Worm (Caenorhabditis elegans): ENCODE data around the gene srab-14.
A peak's percentile ranks its signal among the peaks of the same experiment; 100 is the strongest.

Gene srab-14

ce11 chrII:7534369-7534768 is 35.1 kb upstream of the srab-14 start, which contains the start of gene wrt-10:
Gene wrt-10, minus strand, starts transcription at chrII:7534563.
- TF ChIP-seq ztf-23 (GFP tag; IDR thresholded peaks at IDR 0.05) (no peak), med-1 (GFP tag; optimal IDR thresholded peaks at IDR 0.05; ENCODE audit: insufficient read depth) (no peak), klf-2 (GFP tag; conservative IDR thresholded peaks at IDR 0.05) (no peak), T22C8.4 (GFP tag; IDR thresholded peaks at IDR 0.05) (no peak), ref-1 (GFP tag; conservative IDR thresholded peaks at IDR 0.05) (no peak), tab-1 (GFP tag; IDR thresholded peaks at IDR 0.05) (no peak), ztf-29 (GFP tag; IDR thresholded peaks at IDR 0.05) (no peak), cog-1 (tag; optimal IDR thresholded peaks at IDR 0.05) (no peak), flt-1 (GFP tag; IDR thresholded peaks at IDR 0.05) (no peak)

ce11 chrII:7531478-7531877 is 32.2 kb upstream of the srab-14 start:
- TF ChIP-seq klf-2 (GFP tag; conservative IDR thresholded peaks at IDR 0.05) = no peak
- TF ChIP-seq tab-1 (GFP tag; IDR thresholded peaks at IDR 0.05) = no peak
- no peak for TF ChIP-seq ztf-29 (GFP tag; IDR thresholded peaks at IDR 0.05)
- TF ChIP-seq flt-1 (GFP tag; IDR thresholded peaks at IDR 0.05) = no peak
- TF ChIP-seq ref-1 (GFP tag; conservative IDR thresholded peaks at IDR 0.05) = no peak

ce11 chrII:7530944-7531343 is 31.7 kb upstream of the srab-14 start, which contains the start of gene wrt-1:
Gene wrt-1, plus strand, starts transcription at chrII:7530996.
- no peak for TF ChIP-seq tab-1 (GFP tag; IDR thresholded peaks at IDR 0.05)
- no peak for TF ChIP-seq ztf-23 (GFP tag; IDR thresholded peaks at IDR 0.05)

ce11 chrII:7529078-7529683 is 29.9 kb upstream of the srab-14 start, which contains the start of gene ZK1290.5:
Gene ZK1290.5, plus strand, starts transcription at chrII:7529643.
- TF ChIP-seq cog-1 (tag; optimal IDR thresholded peaks at IDR 0.05) = peak; percentile 5
- no peak for TF ChIP-seq ztf-23 (GFP tag; IDR thresholded peaks at IDR 0.05)

- TF ChIP-seq tab-1 (GFP tag; IDR thresholded peaks at IDR 0.05) (no peak), ztf-23 (GFP tag; IDR thresholded peaks at IDR 0.05) (no peak), cog-1 (tag; optimal IDR thresholded peaks at IDR 0.05) (no peak), ref-1 (GFP tag; conservative IDR thresholded peaks at IDR 0.05) (no peak), T22C8.4 (GFP tag; IDR thresholded peaks at IDR 0.05) (no peak), med-1 (GFP tag; optimal IDR thresholded peaks at IDR 0.05; ENCODE audit: insufficient read depth) (no peak), ztf-29 (GFP tag; IDR thresholded peaks at IDR 0.05) (no peak), klf-2 (GFP tag; conservative IDR thresholded peaks at IDR 0.05) (no peak), flt-1 (GFP tag; IDR thresholded peaks at IDR 0.05) (no peak)
Observed at ce11 chrII:7528210-7528609, 28.9 kb upstream of the srab-14 start.

ce11 chrII:7525458-7525857 is 26.2 kb upstream of the srab-14 start, which contains the start of the genes ZK1290.7 and rnh-1.1:
Gene ZK1290.7, minus strand, starts transcription at chrII:7525558.
Gene rnh-1.1, plus strand, starts transcription at chrII:7525738.
- TF ChIP-seq flt-1 (GFP tag; IDR thresholded peaks at IDR 0.05) = no peak
- TF ChIP-seq ref-1 (GFP tag; conservative IDR thresholded peaks at IDR 0.05) = no peak
- no peak for TF ChIP-seq med-1 (GFP tag; optimal IDR thresholded peaks at IDR 0.05; ENCODE audit: insufficient read depth)
- TF ChIP-seq T22C8.4 (GFP tag; IDR thresholded peaks at IDR 0.05) = no peak
- no peak for TF ChIP-seq tab-1 (GFP tag; IDR thresholded peaks at IDR 0.05)
- no peak for TF ChIP-seq ztf-29 (GFP tag; IDR thresholded peaks at IDR 0.05)
- TF ChIP-seq ztf-23 (GFP tag; IDR thresholded peaks at IDR 0.05) = no peak
- TF ChIP-seq cog-1 (tag; optimal IDR thresholded peaks at IDR 0.05) = no peak

- TF ChIP-seq cog-1 (tag; optimal IDR thresholded peaks at IDR 0.05) (no peak), ztf-29 (GFP tag; IDR thresholded peaks at IDR 0.05) (no peak), med-1 (GFP tag; optimal IDR thresholded peaks at IDR 0.05; ENCODE audit: insufficient read depth) (no peak), klf-2 (GFP tag; conservative IDR thresholded peaks at IDR 0.05) (no peak), T22C8.4 (GFP tag; IDR thresholded peaks at IDR 0.05) (no peak), flt-1 (GFP tag; IDR thresholded peaks at IDR 0.05) (no peak), tab-1 (GFP tag; IDR thresholded peaks at IDR 0.05) (no peak), ztf-23 (GFP tag; IDR thresholded peaks at IDR 0.05) (no peak), ref-1 (GFP tag; conservative IDR thresholded peaks at IDR 0.05) (no peak)
Observed at ce11 chrII:7523281-7523680, 24.0 kb upstream of the srab-14 start, which contains the start of gene ZK1290.15. Gene ZK1290.15, plus strand, starts transcription at chrII:7523581.

ce11 chrII:7521420-7521819 is 22.1 kb upstream of the srab-14 start:
- TF ChIP-seq cog-1 (tag; optimal IDR thresholded peaks at IDR 0.05) = no peak
- TF ChIP-seq flt-1 (GFP tag; IDR thresholded peaks at IDR 0.05) = no peak
- TF ChIP-seq ztf-29 (GFP tag; IDR thresholded peaks at IDR 0.05) = no peak
- no peak for TF ChIP-seq ztf-23 (GFP tag; IDR thresholded peaks at IDR 0.05)
- no peak for TF ChIP-seq ref-1 (GFP tag; conservative IDR thresholded peaks at IDR 0.05)
- TF ChIP-seq T22C8.4 (GFP tag; IDR thresholded peaks at IDR 0.05) = no peak
- no peak for TF ChIP-seq tab-1 (GFP tag; IDR thresholded peaks at IDR 0.05)
- TF ChIP-seq med-1 (GFP tag; optimal IDR thresholded peaks at IDR 0.05; ENCODE audit: insufficient read depth) = no peak
- no peak for TF ChIP-seq klf-2 (GFP tag; conservative IDR thresholded peaks at IDR 0.05)

ce11 chrII:7519221-7519620 is 19.9 kb upstream of the srab-14 start, which contains the start of gene glb-9:
Gene glb-9, minus strand, starts transcription at chrII:7519321.
- TF ChIP-seq ztf-29 (GFP tag; IDR thresholded peaks at IDR 0.05) = no peak
- TF ChIP-seq med-1 (GFP tag; optimal IDR thresholded peaks at IDR 0.05; ENCODE audit: insufficient read depth) = no peak
- TF ChIP-seq cog-1 (tag; optimal IDR thresholded peaks at IDR 0.05) = no peak
- no peak for TF ChIP-seq flt-1 (GFP tag; IDR thresholded peaks at IDR 0.05)
- no peak for TF ChIP-seq T22C8.4 (GFP tag; IDR thresholded peaks at IDR 0.05)
- TF ChIP-seq klf-2 (GFP tag; conservative IDR thresholded peaks at IDR 0.05) = no peak
- TF ChIP-seq tab-1 (GFP tag; IDR thresholded peaks at IDR 0.05) = no peak
- no peak for TF ChIP-seq ztf-23 (GFP tag; IDR thresholded peaks at IDR 0.05)
- TF ChIP-seq ref-1 (GFP tag; conservative IDR thresholded peaks at IDR 0.05) = no peak

ce11 chrII:7505005-7505404 is 5.7 kb upstream of the srab-14 start, which contains the start of gene C28F5.1:
Gene C28F5.1, plus strand, starts transcription at chrII:7505305.
- no peak for TF ChIP-seq tab-1 (GFP tag; IDR thresholded peaks at IDR 0.05)
- no peak for TF ChIP-seq T22C8.4 (GFP tag; IDR thresholded peaks at IDR 0.05)
- no peak for TF ChIP-seq flt-1 (GFP tag; IDR thresholded peaks at IDR 0.05)

All from whole organism, midembryonic.